Fruit fly (Drosophila melanogaster) whole organism, embryonic: ENCODE measurements around the gene Fur2.
A peak's percentile ranks its signal among the peaks of the same experiment; 100 is the strongest.

Experiments
- B-H1 ChIP-seq: fragments of 200-800 bp; sonication (Bioruptor generic); IDR thresholded peaks from 3 replicates; pipeline ENCODE4 v1.3.6; 2022; ENCODE audit warnings: missing biosample characterization, missing genetic modification characterization
- Blimp-1 ChIP-seq: fragments of 200-800 bp; sonication (Bioruptor generic); optimal IDR thresholded peaks from 3 replicates; lab custom pipeline; 2018; ENCODE audit warnings: missing biosample characterization, missing genetic modification characterization, mild to moderate bottlenecking, moderate library complexity, missing genetic modification reagents
- BtbVII ChIP-seq: fragments of 200-800 bp; sonication (Bioruptor generic); optimal IDR thresholded peaks from 3 replicates; lab custom pipeline; 2017; ENCODE audit warnings: missing biosample characterization, mild to moderate bottlenecking, missing genetic modification characterization
- CG10979 ChIP-seq: fragments of 200-800 bp; sonication (Bioruptor generic); optimal IDR thresholded peaks from 2 replicates; lab custom pipeline; 2018; ENCODE audit warnings: missing biosample characterization, mild to moderate bottlenecking, missing genetic modification characterization, moderate library complexity
- CG11247 ChIP-seq: fragments of 200-800 bp; sonication (Bioruptor generic); IDR thresholded peaks from 2 replicates; pipeline ENCODE4 v1.3.6; 2022; ENCODE audit warnings: missing biosample characterization, missing genetic modification characterization
- CG12155 ChIP-seq: fragments of 200-800 bp; sonication (Bioruptor generic); optimal IDR thresholded peaks from 3 replicates; lab custom pipeline; 2016; ENCODE audit warnings: missing biosample characterization, missing genetic modification characterization
- CG12299 ChIP-seq: fragments of 200-800 bp; sonication (Bioruptor generic); optimal IDR thresholded peaks from 2 replicates; lab custom pipeline; 2018; ENCODE audit warnings: missing biosample characterization, mild to moderate bottlenecking, missing genetic modification characterization
- CG13296 ChIP-seq: fragments of 200-800 bp; sonication (Bioruptor generic); optimal IDR thresholded peaks from 3 replicates; lab custom pipeline; 2018; ENCODE audit warnings: missing biosample characterization, mild to moderate bottlenecking, missing genetic modification characterization
- CG14014 ChIP-seq: fragments of 200-800 bp; sonication (Bioruptor generic); IDR thresholded peaks from 2 replicates; pipeline ENCODE4 v1.3.6; 2022; ENCODE audit warnings: missing biosample characterization, missing genetic modification characterization
- CG1647 ChIP-seq: fragments of 200-800 bp; sonication (Bioruptor generic); optimal IDR thresholded peaks from 3 replicates; lab custom pipeline; 2016; ENCODE audit warnings: missing biosample characterization, missing genetic modification characterization
- CG16813 ChIP-seq: fragments of 200-800 bp; sonication (Bioruptor generic); IDR thresholded peaks from 3 replicates; pipeline ENCODE4 v1.3.6; 2022; ENCODE audit warnings: missing biosample characterization, missing genetic modification characterization; ENCODE audit not compliant: partially characterized antibody
- CG30020 ChIP-seq: fragments of 200-800 bp; optimal IDR thresholded peaks from 2 replicates; lab custom pipeline; 2019; ENCODE audit warnings: missing biosample characterization, mild to moderate bottlenecking, missing genetic modification characterization, moderate library complexity
- CG31388 ChIP-seq: fragments of 200-800 bp; sonication (Bioruptor generic); optimal IDR thresholded peaks from 2 replicates; lab custom pipeline; 2016; ENCODE audit warnings: missing biosample characterization, missing genetic modification characterization
- CG5245 ChIP-seq: fragments of 200-800 bp; sonication (Bioruptor generic); optimal IDR thresholded peaks from 3 replicates; lab custom pipeline; 2016; ENCODE audit warnings: missing biosample characterization, missing genetic modification characterization
- CG6175 ChIP-seq: fragments of 200-800 bp; sonication (Bioruptor generic); IDR thresholded peaks from 3 replicates; pipeline ENCODE4 v1.3.6; 2022; ENCODE audit warnings: missing biosample characterization, missing genetic modification characterization
- CG6254 ChIP-seq: fragments of 200-800 bp; sonication (Bioruptor generic); optimal IDR thresholded peaks from 3 replicates; lab custom pipeline; 2017; ENCODE audit warnings: mild to moderate bottlenecking, missing biosample characterization, missing genetic modification reagents, missing genetic modification characterization
- CG6272 ChIP-seq: fragments of 200-800 bp; sonication (Bioruptor generic); IDR thresholded peaks from 2 replicates; pipeline ENCODE4 v1.3.6; 2022; ENCODE audit warnings: missing biosample characterization, missing genetic modification characterization
- CG7357 ChIP-seq: fragments of 200-800 bp; sonication (Bioruptor generic); IDR thresholded peaks from 3 replicates; pipeline ENCODE4 v1.3.6; 2022; ENCODE audit warnings: missing biosample characterization, missing genetic modification characterization
- CG7928 ChIP-seq: fragments of 200-800 bp; sonication (Bioruptor generic); optimal IDR thresholded peaks from 2 replicates; lab custom pipeline; 2017; ENCODE audit warnings: missing biosample characterization, mild to moderate bottlenecking, missing genetic modification characterization
- CG8924 ChIP-seq: fragments of 200-800 bp; optimal IDR thresholded peaks from 3 replicates; lab custom pipeline; 2019; ENCODE audit warnings: missing biosample characterization, mild to moderate bottlenecking, missing genetic modification characterization, moderate library complexity
- CG9876 ChIP-seq: fragments of 200-800 bp; sonication (Bioruptor generic); optimal IDR thresholded peaks from 2 replicates; lab custom pipeline; 2016; ENCODE audit warnings: missing biosample characterization, missing genetic modification characterization
- Camta ChIP-seq: fragments of 200-800 bp; sonication (Bioruptor generic); optimal IDR thresholded peaks from 2 replicates; lab custom pipeline; 2016; ENCODE audit warnings: missing biosample characterization, missing genetic modification characterization
- D19B ChIP-seq: fragments of 200-800 bp; sonication (Bioruptor generic); optimal IDR thresholded peaks from 2 replicates; lab custom pipeline; 2017; ENCODE audit warnings: missing biosample characterization, mild to moderate bottlenecking, missing genetic modification characterization
- Doc3 ChIP-seq: fragments of 200-800 bp; sonication (Bioruptor generic); IDR thresholded peaks from 3 replicates; pipeline ENCODE4 v1.3.6; 2022; ENCODE audit warnings: missing biosample characterization, missing genetic modification characterization; ENCODE audit not compliant: partially characterized antibody
- Elba2 ChIP-seq: fragments of 200-800 bp; sonication (Bioruptor generic); optimal IDR thresholded peaks from 3 replicates; lab custom pipeline; 2016; ENCODE audit warnings: missing biosample characterization, missing genetic modification characterization
- Fer1 ChIP-seq: fragments of 200-800 bp; sonication (Bioruptor generic); optimal IDR thresholded peaks from 2 replicates; lab custom pipeline; 2017; ENCODE audit warnings: missing biosample characterization, mild to moderate bottlenecking, missing genetic modification characterization
- HmgZ ChIP-seq: fragments of 200-800 bp; sonication (Bioruptor generic); optimal IDR thresholded peaks from 2 replicates; lab custom pipeline; 2018; ENCODE audit warnings: missing biosample characterization, mild to moderate bottlenecking, missing genetic modification characterization
- Lpt ChIP-seq: fragments of >200 bp; optimal IDR thresholded peaks from 2 replicates; lab custom pipeline; 2018; ENCODE audit warnings: missing biosample characterization, missing genetic modification characterization
- Mrtf ChIP-seq: fragments of 200-800 bp; sonication (Bioruptor generic); IDR thresholded peaks from 3 replicates; pipeline ENCODE4 v1.3.6; 2022; ENCODE audit warnings: missing biosample characterization, missing genetic modification characterization
- Oli ChIP-seq: fragments of 200-800 bp; sonication (Bioruptor generic); optimal IDR thresholded peaks from 2 replicates; lab custom pipeline; 2018; ENCODE audit warnings: missing biosample characterization, mild to moderate bottlenecking, missing genetic modification characterization, moderate library complexity
- ash1 ChIP-seq: fragments of 200-800 bp; sonication (Bioruptor generic); optimal IDR thresholded peaks from 2 replicates; lab custom pipeline; 2018; ENCODE audit warnings: missing biosample characterization, mild to moderate bottlenecking, missing genetic modification characterization
- bbx ChIP-seq: fragments of 200-800 bp; sonication (Bioruptor generic); IDR thresholded peaks from 2 replicates; pipeline ENCODE4 v1.3.6; 2022; ENCODE audit warnings: missing biosample characterization, missing genetic modification characterization; ENCODE audit not compliant: partially characterized antibody
- dmrt11E ChIP-seq: fragments of 200-800 bp; sonication (Bioruptor generic); optimal IDR thresholded peaks from 3 replicates; lab custom pipeline; 2018; ENCODE audit warnings: missing biosample characterization, mild to moderate bottlenecking, missing genetic modification characterization, moderate library complexity
- ems ChIP-seq: fragments of 200-800 bp; sonication (Bioruptor generic); optimal IDR thresholded peaks from 3 replicates; lab custom pipeline; 2016; ENCODE audit warnings: missing biosample characterization, missing genetic modification characterization
- fd102C ChIP-seq: fragments of 200-800 bp; sonication (Bioruptor generic); optimal IDR thresholded peaks from 2 replicates; lab custom pipeline; 2018; ENCODE audit warnings: missing biosample characterization, mild to moderate bottlenecking, missing genetic modification characterization, moderate library complexity
- grau ChIP-seq: fragments of 200-800 bp; optimal IDR thresholded peaks from 3 replicates; lab custom pipeline; 2019; ENCODE audit warnings: missing biosample characterization, mild to moderate bottlenecking, missing genetic modification characterization, moderate library complexity
- grn ChIP-seq: fragments of 200-800 bp; sonication (Bioruptor generic); optimal IDR thresholded peaks from 3 replicates; lab custom pipeline; 2017; ENCODE audit warnings: missing biosample characterization, missing genetic modification characterization
- gsb-n ChIP-seq: fragments of 200-800 bp; sonication (Bioruptor generic); optimal IDR thresholded peaks from 3 replicates; lab custom pipeline; 2018; ENCODE audit warnings: missing biosample characterization, mild to moderate bottlenecking, missing genetic modification characterization
- ind ChIP-seq: fragments of 200-800 bp; sonication (Bioruptor generic); optimal IDR thresholded peaks from 3 replicates; lab custom pipeline; 2016; ENCODE audit warnings: missing biosample characterization, missing genetic modification characterization
- jigr1 ChIP-seq: fragments of 200-800 bp; sonication (Bioruptor generic); IDR thresholded peaks from 3 replicates; pipeline ENCODE4 v1.3.6; 2022; ENCODE audit warnings: missing biosample characterization, missing genetic modification characterization
- lola ChIP-seq, 3 experiments: fragments of >200 bp in 2 of 3; fragments of 200-800 bp in 1 of 3; sonication (Bioruptor generic) in 1 of 3; optimal IDR thresholded peaks; 2 replicates each; lab custom pipeline; 2017 to 2019; ENCODE audit warnings: missing biosample characterization in 3 of 3, missing genetic modification characterization in 3 of 3, mild to moderate bottlenecking in 1 of 3, moderate library complexity in 1 of 3
- lov ChIP-seq, 2 experiments: fragments of 200-800 bp in 1 of 2; fragments of >200 bp in 1 of 2; sonication (Bioruptor generic) in 1 of 2; IDR thresholded peaks in 1 of 2; optimal IDR thresholded peaks in 1 of 2; 2 replicates in 1 of 2; 3 replicates in 1 of 2; pipeline versions ENCODE4 v1.3.6 to Lab custom; 2017 to 2022; ENCODE audit warnings: missing biosample characterization in 1 of 2, missing genetic modification characterization in 1 of 2
- nerfin-1 ChIP-seq: fragments of 200-800 bp; sonication (Bioruptor generic); optimal IDR thresholded peaks from 3 replicates; lab custom pipeline; 2019; ENCODE audit warnings: missing biosample characterization, mild to moderate bottlenecking, missing genetic modification characterization, moderate library complexity
- org-1 ChIP-seq: fragments of 200-800 bp; sonication (Bioruptor generic); optimal IDR thresholded peaks from 2 replicates; lab custom pipeline; 2017; ENCODE audit warnings: missing biosample characterization, missing genetic modification characterization
- otp ChIP-seq: fragments of 200-800 bp; sonication (Bioruptor generic); IDR thresholded peaks from 3 replicates; pipeline ENCODE4, ENCODE4 v1.3.6; 2022; ENCODE audit warnings: missing biosample characterization, missing genetic modification characterization
- pzg ChIP-seq: fragments of 200-800 bp; sonication (Bioruptor generic); optimal IDR thresholded peaks from 3 replicates; lab custom pipeline; 2018; ENCODE audit warnings: missing biosample characterization, mild to moderate bottlenecking, missing genetic modification characterization, moderate library complexity
- sima ChIP-seq: fragments of 200-800 bp; sonication (Bioruptor generic); optimal IDR thresholded peaks from 2 replicates; lab custom pipeline; 2016; ENCODE audit warnings: missing biosample characterization, missing genetic modification characterization
- sisA ChIP-seq: fragments of 200-800 bp; sonication (Bioruptor generic); IDR thresholded peaks from 2 replicates; pipeline ENCODE4 v1.3.6; 2022; ENCODE audit warnings: missing biosample characterization, missing genetic modification characterization
- tx ChIP-seq: fragments of 200-800 bp; sonication (Bioruptor generic); optimal IDR thresholded peaks from 2 replicates; lab custom pipeline; 2016; ENCODE audit warnings: missing biosample characterization, missing genetic modification characterization
- zen ChIP-seq: fragments of 200-800 bp; sonication (Bioruptor generic); optimal IDR thresholded peaks from 3 replicates; lab custom pipeline; 2018; ENCODE audit warnings: missing biosample characterization, mild to moderate bottlenecking, missing genetic modification characterization, moderate library complexity

Fur2 gene

dm6 chrX:16427786-16428400 lies 55.0 kb downstream of the Fur2 start (continued):
- TF ChIP-seq D19B (GFP tag; lab: Kevin White, UChicago) (no peak), fd102C (no peak), jigr1 (GFP tag; lab: Robert Waterston, UW) (no peak), CG5245 (GFP tag; lab: Kevin White, UChicago) (no peak), otp (GFP tag; lab: Robert Waterston, UW) (no peak), HmgZ (tag; lab: Kevin White, UChicago) (no peak), tx (GFP tag; lab: Kevin White, UChicago) (no peak), Camta (no peak), Doc3 (no peak), sisA (GFP tag; lab: Robert Waterston, UW) (no peak), CG16813 (GFP tag; lab: Robert Waterston, UW) (no peak), Oli (tag; lab: Kevin White, UChicago) (peak; percentile 32), CG9876 (GFP tag; lab: Kevin White, UChicago) (no peak), BtbVII (GFP tag; lab: Kevin White, UChicago) (no peak), CG12155 (GFP tag; lab: Kevin White, UChicago) (no peak), CG31388 (GFP tag; lab: Kevin White, UChicago) (no peak), CG14014 (no peak), grn (GFP tag; lab: Kevin White, UChicago) (no peak), CG8924 (tag; lab: Kevin White, UChicago) (peak; percentile 22), ind (GFP tag; lab: Kevin White, UChicago) (no peak), Blimp-1 (GFP tag; lab: Kevin White, UChicago) (no peak), bbx (GFP tag; lab: Robert Waterston, UW) (no peak), Fer1 (GFP tag; lab: Kevin White, UChicago) (peak; percentile 14), nerfin-1 (no peak), Elba2 (GFP tag; lab: Kevin White, UChicago) (no peak), gsb-n (tag; lab: Kevin White, UChicago) (no peak), CG7357 (GFP tag; lab: Robert Waterston, UW) (0 out of 3 replicates have a peak, but pooled peaks have one; percentile 7), zen (tag; lab: Kevin White, UChicago) (no peak), ash1 (GFP tag; lab: Kevin White, UChicago) (no peak), grau (tag; lab: Kevin White, UChicago) (no peak), lov (optimal IDR thresholded peaks at IDR 0.05; lab: Kevin White, UChicago) (no peak), lov (GFP tag; IDR thresholded peaks at IDR 0.05; lab: Robert Waterston, UW) (no peak), CG30020 (tag; lab: Kevin White, UChicago) (no peak), org-1 (GFP tag; lab: Kevin White, UChicago) (no peak), Mrtf (GFP tag; lab: Robert Waterston, UW) (no peak), CG1647 (no peak), lola (GFP tag; optimal IDR thresholded peaks at IDR 0.05; lab: Kevin White, UChicago) (peak in 1 of 3 experiments; percentile 21), CG10979 (tag; lab: Kevin White, UChicago) (peak; percentile 14), CG12299 (tag; lab: Kevin White, UChicago) (no peak), CG6175 (GFP tag; lab: Robert Waterston, UW) (no peak), CG13296 (GFP tag; lab: Kevin White, UChicago) (no peak), B-H1 (no peak), CG6254 (GFP tag; lab: Kevin White, UChicago) (no peak), pzg (no peak), sima (no peak), CG11247 (GFP tag; lab: Robert Waterston, UW) (no peak), dmrt11E (tag; lab: Kevin White, UChicago) (peak; percentile 37), CG6272 (no peak), ems (GFP tag; lab: Kevin White, UChicago) (no peak), Lpt (no peak), CG7928 (GFP tag; lab: Kevin White, UChicago) (no peak)
